Worm (Caenorhabditis elegans): Measurements from ENCODE around the gene Y37H2A.10.

Y37H2A.10 gene

ce11 chrV:18184910-18185309 is 46.1 kb downstream of the Y37H2A.10 start, which contains the start of gene C31G12.3:
Gene C31G12.3, plus strand, starts transcription at chrV:18185210.
- TF ChIP-seq pax-1 (tag; optimal IDR thresholded peaks at IDR 0.05), result no peak
- no peak for TF ChIP-seq rnt-1 (tag; optimal IDR thresholded peaks at IDR 0.05)

- TF ChIP-seq nhr-11 (tag; optimal IDR thresholded peaks at IDR 0.05) (no peak), unc-42 (tag; optimal IDR thresholded peaks at IDR 0.05) (no peak), odd-2 (tag; optimal IDR thresholded peaks at IDR 0.05) (no peak), hlh-13 (GFP tag; optimal IDR thresholded peaks at IDR 0.05) (no peak), ceh-14 (tag; optimal IDR thresholded peaks at IDR 0.05) (no peak), hlh-30 (tag; optimal IDR thresholded peaks at IDR 0.05; ENCODE audit: insufficient read depth) (no peak), ama-1 (optimal IDR thresholded peaks at IDR 0.05) (no peak), elt-4 (tag; optimal IDR thresholded peaks at IDR 0.05) (no peak), eyg-1 (tag; optimal IDR thresholded peaks at IDR 0.05) (no peak), dmd-4 (tag; optimal IDR thresholded peaks at IDR 0.05; ENCODE audit: borderline replicate concordance) (no peak), hlh-15 (tag; optimal IDR thresholded peaks at IDR 0.05) (no peak), pros-1 (tag; optimal IDR thresholded peaks at IDR 0.05) (no peak), C38D4.7 (GFP tag; optimal IDR thresholded peaks at IDR 0.05) (no peak), pax-1 (tag; optimal IDR thresholded peaks at IDR 0.05) (no peak)
These were observed 49.5 kb downstream of the Y37H2A.10 start, which contains the start of gene clec-245 for ce11 chrV:18188328-18188727. Gene clec-245, minus strand, starts transcription at chrV:18188428.

- no peak for TF ChIP-seq ttx-3 (tag; optimal IDR thresholded peaks at IDR 0.05)
- no peak for TF ChIP-seq ceh-48 (tag; optimal IDR thresholded peaks at IDR 0.05)
- no peak for TF ChIP-seq rnt-1 (tag; optimal IDR thresholded peaks at IDR 0.05)
- TF ChIP-seq elt-4 (tag; optimal IDR thresholded peaks at IDR 0.05), result no peak
- TF ChIP-seq sdc-2 (tag; optimal IDR thresholded peaks at IDR 0.05), result no peak
- no peak for TF ChIP-seq K09A11.1 (tag; optimal IDR thresholded peaks at IDR 0.05; ENCODE audit: insufficient read depth)
- no peak for TF ChIP-seq ztf-16 (tag; optimal IDR thresholded peaks at IDR 0.05)
- TF ChIP-seq pros-1 (tag; optimal IDR thresholded peaks at IDR 0.05), result no peak
- no peak for TF ChIP-seq ceh-34 (tag; optimal IDR thresholded peaks at IDR 0.05)
- no peak for TF ChIP-seq ref-2 (tag; optimal IDR thresholded peaks at IDR 0.05)
- TF ChIP-seq fax-1 (tag; optimal IDR thresholded peaks at IDR 0.05), result no peak
- TF ChIP-seq pax-1 (tag; optimal IDR thresholded peaks at IDR 0.05), result no peak
- no peak for TF ChIP-seq dmd-4 (tag; optimal IDR thresholded peaks at IDR 0.05; ENCODE audit: borderline replicate concordance)
- no peak for TF ChIP-seq hlh-13 (GFP tag; optimal IDR thresholded peaks at IDR 0.05)
- no peak for TF ChIP-seq unc-42 (tag; optimal IDR thresholded peaks at IDR 0.05)
- no peak for TF ChIP-seq ceh-19 (GFP tag; optimal IDR thresholded peaks at IDR 0.05)
These were observed 50.4 kb downstream of the Y37H2A.10 start, which contains the start of gene clec-246 for ce11 chrV:18189181-18189580. Gene clec-246, plus strand, starts transcription at chrV:18189481.

Measured in whole organism, late embryonic.